Fruit fly (Drosophila melanogaster): Measurements from ENCODE around the gene CG12054.

DNA sequence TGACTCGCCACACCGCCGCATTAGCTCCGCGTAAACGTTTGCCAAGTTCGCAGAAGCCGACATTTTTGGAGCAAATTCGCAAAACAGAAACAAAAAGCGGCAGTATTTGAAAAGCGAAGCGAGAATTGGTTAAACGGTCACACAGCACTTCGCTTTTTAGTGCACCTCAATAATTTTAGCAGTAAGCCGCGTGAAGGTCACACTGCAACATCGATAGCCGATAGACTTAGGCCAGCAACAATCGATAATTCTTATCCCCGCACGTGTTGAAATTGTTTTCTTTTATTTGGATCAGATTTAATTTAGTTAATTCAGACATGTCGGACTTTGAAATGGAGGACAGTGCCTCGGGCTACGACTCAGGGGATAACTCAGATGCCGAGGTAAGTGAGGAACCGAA, 7.3 kb upstream of the CG12054 start, which contains the start of the genes Zwilch and CG1542:
- TF ChIP-seq CG5204 (GFP tag; optimal IDR thresholded peaks at IDR 0.05) (no peak), cic (GFP tag; optimal IDR thresholded peaks at IDR 0.05) (no peak), Crg-1 (GFP tag; optimal IDR thresholded peaks at IDR 0.05) (no peak), CG7045 (GFP tag; optimal IDR thresholded peaks at IDR 0.05) (no peak)

Data from whole organism, adult.